Fruit fly (Drosophila melanogaster) whole organism, pupa: ENCODE data around the gene Qsox2.

Source experiments
- CG17806 ChIP-seq: fragments of 200-800 bp; sonication (Bioruptor generic); optimal IDR thresholded peaks from 2 replicates; lab custom pipeline; 2018; ENCODE audit warnings: missing biosample characterization, mild to moderate bottlenecking, missing genetic modification characterization, moderate library complexity
- EcR ChIP-seq: fragments of 200-800 bp; sonication (Bioruptor generic); optimal IDR thresholded peaks from 3 replicates; lab custom pipeline; 2019; ENCODE audit warnings: missing biosample characterization, missing genetic modification characterization, mild to moderate bottlenecking, moderate library complexity, missing genetic modification reagents
- Ets98B ChIP-seq: fragments of 200-800 bp; sonication (Bioruptor generic); IDR thresholded peaks from 2 replicates; pipeline ENCODE4 v1.3.6; 2022; ENCODE audit warnings: missing biosample characterization, missing genetic modification characterization
- Pif1B ChIP-seq: fragments of 200-800 bp; sonication (Bioruptor generic); optimal IDR thresholded peaks from 3 replicates; lab custom pipeline; 2016; ENCODE audit warnings: missing biosample characterization, missing genetic modification characterization
- gl ChIP-seq: fragments of 200-800 bp; sonication (Bioruptor generic); optimal IDR thresholded peaks from 2 replicates; lab custom pipeline; 2018; ENCODE audit warnings: missing biosample characterization, mild to moderate bottlenecking, missing genetic modification characterization

DNA sequence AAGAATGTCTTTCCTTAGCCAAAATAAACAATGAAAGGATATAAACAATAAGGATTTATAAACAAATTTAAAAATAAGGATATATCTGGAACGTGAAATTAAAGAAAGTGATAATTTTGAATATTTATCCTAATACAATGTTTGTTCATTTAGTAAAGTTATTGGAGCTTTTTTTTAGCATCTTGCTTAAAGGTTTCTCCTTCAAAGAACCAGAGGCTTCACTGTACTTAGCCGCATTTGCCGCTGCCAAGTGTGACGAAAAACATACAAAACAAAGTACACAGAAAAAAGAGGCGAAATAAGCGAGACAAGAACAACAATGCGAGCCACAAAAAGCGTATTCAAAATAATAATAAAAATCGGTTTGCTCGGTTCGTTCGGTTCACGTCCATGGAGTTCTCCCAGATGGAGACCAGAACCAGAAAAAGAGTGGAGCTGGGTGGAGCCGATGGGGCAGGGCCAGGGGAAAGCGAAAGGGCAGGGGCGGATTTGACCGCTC is 27.9 kb downstream of the Qsox2 start:
- TF ChIP-seq EcR (peak; percentile 86), Pif1B (GFP tag; lab: Kevin White, UChicago) (peak; percentile 78), Ets98B (GFP tag; lab: Robert Waterston, UW) (peak; percentile 67), CG17806 (tag; lab: Kevin White, UChicago) (peak; percentile 95), gl (tag; lab: Kevin White, UChicago) (peak; percentile 87)
